Worm (Caenorhabditis elegans) whole organism, early embryonic: ENCODE measurements around the gene Y38H6C.4.

ENCODE experiments used
- B0310.2 ChIP-seq: sonication (generic microtip); optimal IDR thresholded peaks from 2 replicates; lab custom pipeline; 2016; ENCODE audit warnings: mild to moderate bottlenecking, missing genetic modification characterization, missing compliant biosample characterization
- F13C5.2 ChIP-seq: sonication (generic microtip); optimal IDR thresholded peaks from 2 replicates; lab custom pipeline; 2017; ENCODE audit warnings: mild to moderate bottlenecking, missing genetic modification characterization, inconsistent platforms, missing compliant biosample characterization
- aly-1 ChIP-seq: sonication (generic microtip); optimal IDR thresholded peaks from 2 replicates; lab custom pipeline; 2016; ENCODE audit warnings: missing genetic modification characterization, missing compliant biosample characterization
- ama-1 ChIP-seq: fragments of 150-350 bp; optimal IDR thresholded peaks from 2 replicates; lab custom pipeline; 2014
- ceh-13 ChIP-seq: fragments of 200-800 bp; sonication (Bioruptor generic); optimal IDR thresholded peaks from 2 replicates; lab custom pipeline; 2018; ENCODE audit warnings: mild to moderate bottlenecking, missing genetic modification characterization, missing compliant biosample characterization
- ceh-36 ChIP-seq: sonication (generic microtip); optimal IDR thresholded peaks from 2 replicates; lab custom pipeline; 2016; ENCODE audit warnings: missing genetic modification characterization, inconsistent platforms, missing compliant biosample characterization
- ets-7 ChIP-seq: sonication (generic microtip); optimal IDR thresholded peaks from 2 replicates; lab custom pipeline; 2016; ENCODE audit warnings: missing genotype, missing genetic modification characterization, missing compliant biosample characterization
- flt-1 ChIP-seq: fragments of 200-800 bp; sonication (Bioruptor generic); IDR thresholded peaks from 2 replicates; pipeline ENCODE4 v1.3.6; 2022; ENCODE audit warnings: missing genetic modification characterization, missing compliant biosample characterization
- hmbx-1 ChIP-seq: sonication (generic microtip); optimal IDR thresholded peaks from 2 replicates; lab custom pipeline; 2016; ENCODE audit warnings: mild to moderate bottlenecking, missing genetic modification characterization, missing compliant biosample characterization
- hmg-4 ChIP-seq: fragments of 200-800 bp; sonication (Bioruptor generic); optimal IDR thresholded peaks from 2 replicates; lab custom pipeline; 2018; ENCODE audit warnings: mild to moderate bottlenecking, missing genetic modification characterization, missing compliant biosample characterization
- hnd-1 ChIP-seq: sonication (generic microtip); optimal IDR thresholded peaks from 2 replicates; lab custom pipeline; 2016; ENCODE audit warnings: missing genetic modification characterization, missing compliant biosample characterization
- pes-1 ChIP-seq: fragments of 200-800 bp; sonication (Bioruptor generic); IDR thresholded peaks from 2 replicates; pipeline ENCODE4 v1.3.6; 2022; ENCODE audit warnings: missing genetic modification reagents, missing genetic modification characterization, missing compliant biosample characterization
- scrt-1 ChIP-seq: fragments of 200-800 bp; sonication (Bioruptor generic); IDR thresholded peaks from 2 replicates; pipeline ENCODE4 v1.3.6; 2022; ENCODE audit warnings: missing genetic modification characterization, missing compliant biosample characterization
- sea-1 ChIP-seq: fragments of 200-800 bp; sonication (Bioruptor generic); conservative IDR thresholded peaks from 2 replicates; pipeline ENCODE4 v1.3.6; 2022; ENCODE audit warnings: missing genetic modification characterization, missing compliant biosample characterization
- tbx-11 ChIP-seq: fragments of 200-800 bp; sonication (Bioruptor generic); IDR thresholded peaks from 2 replicates; pipeline ENCODE4 v1.3.6; 2022; ENCODE audit warnings: missing genetic modification characterization, missing compliant biosample characterization
- tbx-37 ChIP-seq: fragments of 200-800 bp; sonication (Bioruptor generic); conservative IDR thresholded peaks from 2 replicates; pipeline ENCODE4 v1.3.6; 2022; ENCODE audit warnings: missing genetic modification reagents, missing genetic modification characterization, missing compliant biosample characterization
- tra-4 ChIP-seq: sonication (generic microtip); optimal IDR thresholded peaks from 2 replicates; lab custom pipeline; 2017; ENCODE audit warnings: missing genetic modification characterization, missing compliant biosample characterization

Y38H6C.4 gene

ce11 chrV:20536208-20536607 is 31.3 kb upstream of the Y38H6C.4 start, which contains the start of gene Y38H6C.15:
TSS of gene Y38H6C.15 (minus strand) at chrV:20536308.
- TF ChIP-seq ceh-36 (tag; lab: Kevin White, UChicago) (no peak), pes-1 (no peak), hmg-4 (GFP tag; lab: Kevin White, UChicago) (no peak), tbx-11 (GFP tag; lab: Robert Waterston, UW) (no peak), aly-1 (no peak), F13C5.2 (tag; lab: Kevin White, UChicago) (no peak), ceh-13 (GFP tag; lab: Kevin White, UChicago) (no peak), scrt-1 (GFP tag; lab: Robert Waterston, UW) (no peak), sea-1 (no peak), flt-1 (no peak)

DNA sequence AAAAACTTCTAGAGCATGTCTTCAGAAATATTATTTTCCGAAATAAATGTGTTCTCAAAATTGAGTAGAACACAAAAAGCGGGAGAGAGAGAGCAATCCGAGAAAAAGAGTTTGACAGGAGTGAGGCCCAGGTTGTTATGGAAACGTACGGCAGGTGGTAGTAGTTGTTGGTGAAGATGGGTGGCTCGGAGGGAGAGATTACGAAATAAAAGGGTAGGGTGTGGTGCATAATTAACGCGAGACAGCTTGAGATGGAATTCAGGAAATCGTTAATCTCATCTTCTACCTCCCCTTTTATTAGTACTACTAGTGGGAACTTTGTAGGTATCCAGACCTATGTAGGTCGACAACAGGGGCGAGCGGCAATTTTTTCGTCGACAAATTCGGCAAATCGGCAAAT is 29.2 kb upstream of the Y38H6C.4 start, which contains the start of gene famh-161:
Gene famh-161 (minus strand): TSS at position 101 of the 400 bp plus-strand sequence.
- TF ChIP-seq flt-1, result no peak
- no peak for TF ChIP-seq tbx-37
- no peak for TF ChIP-seq tra-4 (tag; lab: Kevin White, UChicago)
- TF ChIP-seq hmg-4 (GFP tag; lab: Kevin White, UChicago), result no peak
- no peak for TF ChIP-seq sea-1
- no peak for TF ChIP-seq aly-1
- TF ChIP-seq hmbx-1, result no peak
- no peak for TF ChIP-seq tbx-11 (GFP tag; lab: Robert Waterston, UW)
- TF ChIP-seq ets-7 (tag; lab: Kevin White, UChicago), result no peak
- no peak for TF ChIP-seq ceh-13 (GFP tag; lab: Kevin White, UChicago)
- TF ChIP-seq pes-1, result no peak
- TF ChIP-seq F13C5.2 (tag; lab: Kevin White, UChicago), result no peak
- no peak for TF ChIP-seq scrt-1 (GFP tag; lab: Robert Waterston, UW)
- no peak for TF ChIP-seq hnd-1 (tag; lab: Kevin White, UChicago)
- no peak for TF ChIP-seq B0310.2
- TF ChIP-seq ama-1, result no peak
- TF ChIP-seq ceh-36 (tag; lab: Kevin White, UChicago), result no peak

ce11 chrV:20527493-20527892 is 22.6 kb upstream of the Y38H6C.4 start, which contains the start of gene Y38H6C.13:
TSS of gene Y38H6C.13 (plus strand) at chrV:20527793.
- TF ChIP-seq F13C5.2 (tag; lab: Kevin White, UChicago) (no peak), scrt-1 (GFP tag; lab: Robert Waterston, UW) (no peak), tbx-11 (GFP tag; lab: Robert Waterston, UW) (no peak), hmg-4 (GFP tag; lab: Kevin White, UChicago) (no peak), tra-4 (tag; lab: Kevin White, UChicago) (no peak), hnd-1 (tag; lab: Kevin White, UChicago) (no peak), sea-1 (no peak), hmbx-1 (no peak), B0310.2 (no peak), aly-1 (no peak), pes-1 (no peak), ets-7 (tag; lab: Kevin White, UChicago) (no peak), flt-1 (no peak), ceh-36 (tag; lab: Kevin White, UChicago) (no peak), ceh-13 (GFP tag; lab: Kevin White, UChicago) (no peak), tbx-37 (no peak), ama-1 (no peak)

- no peak for TF ChIP-seq sea-1
- no peak for TF ChIP-seq F13C5.2 (tag; lab: Kevin White, UChicago)
- TF ChIP-seq hmbx-1, result no peak
- TF ChIP-seq ceh-13 (GFP tag; lab: Kevin White, UChicago), result no peak
- no peak for TF ChIP-seq flt-1
- TF ChIP-seq aly-1, result no peak
- TF ChIP-seq tbx-37, result no peak
- TF ChIP-seq pes-1, result no peak
- no peak for TF ChIP-seq hmg-4 (GFP tag; lab: Kevin White, UChicago)
- TF ChIP-seq tbx-11 (GFP tag; lab: Robert Waterston, UW), result no peak
Measured at ce11 chrV:20525816-20526459, 21.0 kb upstream of the Y38H6C.4 start, which contains the start of the genes srh-166 and Y38H6C.24. TSS of gene srh-166 (minus strand) at chrV:20525866. TSS of gene Y38H6C.24 (plus strand) at chrV:20526435.

- TF ChIP-seq scrt-1 (GFP tag; lab: Robert Waterston, UW), result no peak
- TF ChIP-seq B0310.2, result no peak
- TF ChIP-seq hnd-1 (tag; lab: Kevin White, UChicago), result no peak
- no peak for TF ChIP-seq hmg-4 (GFP tag; lab: Kevin White, UChicago)
- TF ChIP-seq ama-1, result no peak
- no peak for TF ChIP-seq flt-1
- TF ChIP-seq hmbx-1, result no peak
Measured at ce11 chrV:20522219-20522618, 17.3 kb upstream of the Y38H6C.4 start, which contains the start of the genes Y38H6C.9 and fbxa-150. TSS of gene Y38H6C.9 (minus strand) at chrV:20522270. TSS of gene fbxa-150 (plus strand) at chrV:20522598.

DNA sequence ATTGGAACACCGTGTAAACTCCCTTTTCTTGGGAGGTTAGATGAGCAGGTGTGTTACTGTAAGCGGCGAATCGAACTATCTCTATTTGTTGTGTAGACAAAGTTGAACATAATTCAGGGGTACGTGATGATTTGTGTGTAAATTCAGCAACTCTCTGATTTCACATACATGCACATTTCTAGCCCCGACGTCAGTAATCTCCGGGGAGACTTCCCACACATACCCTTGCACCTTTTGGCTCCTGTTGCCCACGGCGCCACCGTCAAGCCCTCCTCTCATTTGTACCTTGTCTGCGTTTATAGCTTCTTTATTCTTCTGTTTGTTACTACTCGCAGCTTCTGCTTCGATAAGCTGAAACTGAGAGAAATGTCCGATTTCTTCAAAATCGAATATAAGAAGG is 14.0 kb upstream of the Y38H6C.4 start, which contains the start of gene Y38H6C.25:
Gene Y38H6C.25 (plus strand): TSS at position 301 of the 400 bp plus-strand sequence.
- no peak for TF ChIP-seq ceh-13 (GFP tag; lab: Kevin White, UChicago)

DNA sequence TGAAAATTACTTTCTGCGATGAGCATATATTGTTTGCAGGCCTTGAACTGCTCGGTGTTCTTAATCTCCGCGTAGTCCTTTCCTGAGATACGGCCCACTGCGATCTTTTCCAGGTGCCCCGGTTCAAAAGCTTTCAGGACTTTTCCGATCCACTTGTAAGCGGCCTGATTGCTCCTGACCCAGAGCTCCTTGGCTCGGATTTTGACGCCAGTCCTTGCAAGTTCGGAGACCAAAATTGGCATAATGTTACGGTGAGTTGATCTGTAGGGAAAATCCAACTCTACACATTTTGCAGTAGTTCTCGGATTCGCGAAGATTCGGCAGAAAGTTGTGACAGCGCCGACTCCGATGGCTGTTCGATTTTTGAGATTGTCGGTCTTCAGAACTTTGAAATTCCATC is 12.1 kb upstream of the Y38H6C.4 start:
- TF ChIP-seq aly-1 (no peak), hnd-1 (tag; lab: Kevin White, UChicago) (no peak), ceh-13 (GFP tag; lab: Kevin White, UChicago) (no peak), scrt-1 (GFP tag; lab: Robert Waterston, UW) (no peak), tbx-11 (GFP tag; lab: Robert Waterston, UW) (no peak)

DNA sequence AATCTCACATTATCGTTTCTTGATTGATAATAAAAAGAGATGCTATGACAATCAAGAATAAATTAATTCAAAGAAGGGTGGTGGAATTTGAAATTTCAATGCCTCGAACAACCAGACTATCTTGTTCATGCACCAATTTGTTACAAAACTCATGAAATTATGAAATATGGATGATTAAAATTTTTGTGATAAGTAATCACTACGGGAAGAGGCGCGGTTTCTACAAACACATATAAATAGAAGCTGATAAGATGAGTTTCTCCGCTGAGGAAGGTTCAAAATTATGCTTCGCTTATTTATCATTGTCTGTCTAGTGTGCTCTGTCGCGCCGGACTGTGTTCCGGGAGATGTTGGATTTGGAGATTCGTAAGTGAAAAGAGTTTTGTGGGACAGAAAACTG is 9.6 kb upstream of the Y38H6C.4 start:
- TF ChIP-seq sea-1 (no peak), tbx-11 (GFP tag; lab: Robert Waterston, UW) (no peak), scrt-1 (GFP tag; lab: Robert Waterston, UW) (no peak), pes-1 (no peak), flt-1 (no peak), tra-4 (tag; lab: Kevin White, UChicago) (no peak), hnd-1 (tag; lab: Kevin White, UChicago) (no peak), ceh-36 (tag; lab: Kevin White, UChicago) (no peak), F13C5.2 (tag; lab: Kevin White, UChicago) (no peak), hmg-4 (GFP tag; lab: Kevin White, UChicago) (no peak), ceh-13 (GFP tag; lab: Kevin White, UChicago) (no peak), ets-7 (tag; lab: Kevin White, UChicago) (no peak), aly-1 (no peak), tbx-37 (no peak), ama-1 (no peak), B0310.2 (no peak), hmbx-1 (no peak)
